Fruit fly (Drosophila melanogaster) S2 (cell line): ENCODE results near the gene Mst27D.

Experiments
- CG8478 ChIP-seq: fragments of >200 bp; optimal IDR thresholded peaks from 2 replicates; lab custom pipeline; 2018
- CTCF ChIP-seq, 2 experiments: fragments of >200 bp; optimal IDR thresholded peaks; 2 replicates each; lab custom pipeline; 2018

DNA sequence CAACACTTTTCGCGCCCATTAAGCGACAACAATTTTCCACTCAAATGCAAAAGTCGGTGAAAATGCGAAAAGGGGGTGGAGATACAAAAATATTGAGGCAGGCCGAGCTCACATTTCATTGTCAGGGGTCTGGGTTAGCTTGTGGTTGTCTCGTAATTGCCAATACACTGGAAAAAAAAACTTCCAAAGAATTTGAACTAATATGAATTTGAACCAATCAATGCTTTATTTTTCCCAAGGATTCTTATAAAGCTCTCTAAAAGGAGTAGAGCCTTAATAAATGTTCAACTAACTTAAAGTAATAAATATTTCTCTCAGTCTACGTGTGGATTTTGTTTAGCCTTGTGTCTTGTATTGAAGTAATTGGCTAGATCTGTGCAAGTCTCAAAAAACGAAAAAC is 12.4 kb upstream of the Mst27D start:
- TF ChIP-seq CG8478 (no peak), CTCF (optimal IDR thresholded peaks at IDR 0.05; lab: Kevin White, UChicago) (no peak)
